Fruit fly (Drosophila melanogaster): ENCODE data around the gene Jhbp6.

dm6 chr3L:22647627-22648026 is 22.1 kb upstream of the Jhbp6 start, which contains the start of gene CG33769:
- TF ChIP-seq GATAd (GFP tag; optimal IDR thresholded peaks at IDR 0.05), result no peak
- TF ChIP-seq Dfd (GFP tag; optimal IDR thresholded peaks at IDR 0.05), result no peak
- no peak for TF ChIP-seq pan (optimal IDR thresholded peaks at IDR 0.05)
- no peak for TF ChIP-seq dl (GFP tag; optimal IDR thresholded peaks at IDR 0.05; ENCODE audit: insufficient read depth in 1 of 2, partially characterized antibody in 2 of 2)
- no peak for TF ChIP-seq usp (GFP tag; optimal IDR thresholded peaks at IDR 0.05)
- TF ChIP-seq Abd-B (GFP tag; optimal IDR thresholded peaks at IDR 0.05), result no peak
- TF ChIP-seq Dif (GFP tag; optimal IDR thresholded peaks at IDR 0.05; ENCODE audit: partially characterized antibody), result no peak
- TF ChIP-seq psq (GFP tag; optimal IDR thresholded peaks at IDR 0.05), result no peak
- no peak for TF ChIP-seq foxo (GFP tag; optimal IDR thresholded peaks at IDR 0.05)
- no peak for TF ChIP-seq fru (GFP tag; optimal IDR thresholded peaks at IDR 0.05)
- TF ChIP-seq CrebA (GFP tag; optimal IDR thresholded peaks at IDR 0.05; ENCODE audit: borderline replicate concordance), result no peak
- no peak for TF ChIP-seq Myc (optimal IDR thresholded peaks at IDR 0.05)
- TF ChIP-seq ey (GFP tag; optimal IDR thresholded peaks at IDR 0.05), result no peak
